Worm (Caenorhabditis elegans) whole organism, early embryonic: ENCODE measurements around the gene Y44A6D.5.

ENCODE experiments used
- B0310.2 ChIP-seq: sonication (generic microtip); optimal IDR thresholded peaks from 2 replicates; lab custom pipeline; 2016; ENCODE audit warnings: mild to moderate bottlenecking, missing genetic modification characterization, missing compliant biosample characterization
- F13C5.2 ChIP-seq: sonication (generic microtip); optimal IDR thresholded peaks from 2 replicates; lab custom pipeline; 2017; ENCODE audit warnings: mild to moderate bottlenecking, missing genetic modification characterization, inconsistent platforms, missing compliant biosample characterization
- aly-1 ChIP-seq: sonication (generic microtip); optimal IDR thresholded peaks from 2 replicates; lab custom pipeline; 2016; ENCODE audit warnings: missing genetic modification characterization, missing compliant biosample characterization
- ama-1 ChIP-seq: fragments of 150-350 bp; optimal IDR thresholded peaks from 2 replicates; lab custom pipeline; 2014
- ceh-13 ChIP-seq: fragments of 200-800 bp; sonication (Bioruptor generic); optimal IDR thresholded peaks from 2 replicates; lab custom pipeline; 2018; ENCODE audit warnings: mild to moderate bottlenecking, missing genetic modification characterization, missing compliant biosample characterization
- ceh-36 ChIP-seq: sonication (generic microtip); optimal IDR thresholded peaks from 2 replicates; lab custom pipeline; 2016; ENCODE audit warnings: missing genetic modification characterization, inconsistent platforms, missing compliant biosample characterization
- ets-7 ChIP-seq: sonication (generic microtip); optimal IDR thresholded peaks from 2 replicates; lab custom pipeline; 2016; ENCODE audit warnings: missing genotype, missing genetic modification characterization, missing compliant biosample characterization
- flt-1 ChIP-seq: fragments of 200-800 bp; sonication (Bioruptor generic); IDR thresholded peaks from 2 replicates; pipeline ENCODE4 v1.3.6; 2022; ENCODE audit warnings: missing genetic modification characterization, missing compliant biosample characterization
- hmbx-1 ChIP-seq: sonication (generic microtip); optimal IDR thresholded peaks from 2 replicates; lab custom pipeline; 2016; ENCODE audit warnings: mild to moderate bottlenecking, missing genetic modification characterization, missing compliant biosample characterization
- hmg-4 ChIP-seq: fragments of 200-800 bp; sonication (Bioruptor generic); optimal IDR thresholded peaks from 2 replicates; lab custom pipeline; 2018; ENCODE audit warnings: mild to moderate bottlenecking, missing genetic modification characterization, missing compliant biosample characterization
- hnd-1 ChIP-seq: sonication (generic microtip); optimal IDR thresholded peaks from 2 replicates; lab custom pipeline; 2016; ENCODE audit warnings: missing genetic modification characterization, missing compliant biosample characterization
- pes-1 ChIP-seq: fragments of 200-800 bp; sonication (Bioruptor generic); IDR thresholded peaks from 2 replicates; pipeline ENCODE4 v1.3.6; 2022; ENCODE audit warnings: missing genetic modification reagents, missing genetic modification characterization, missing compliant biosample characterization
- scrt-1 ChIP-seq: fragments of 200-800 bp; sonication (Bioruptor generic); IDR thresholded peaks from 2 replicates; pipeline ENCODE4 v1.3.6; 2022; ENCODE audit warnings: missing genetic modification characterization, missing compliant biosample characterization
- sea-1 ChIP-seq: fragments of 200-800 bp; sonication (Bioruptor generic); conservative IDR thresholded peaks from 2 replicates; pipeline ENCODE4 v1.3.6; 2022; ENCODE audit warnings: missing genetic modification characterization, missing compliant biosample characterization
- tbx-11 ChIP-seq: fragments of 200-800 bp; sonication (Bioruptor generic); IDR thresholded peaks from 2 replicates; pipeline ENCODE4 v1.3.6; 2022; ENCODE audit warnings: missing genetic modification characterization, missing compliant biosample characterization
- tbx-37 ChIP-seq: fragments of 200-800 bp; sonication (Bioruptor generic); conservative IDR thresholded peaks from 2 replicates; pipeline ENCODE4 v1.3.6; 2022; ENCODE audit warnings: missing genetic modification reagents, missing genetic modification characterization, missing compliant biosample characterization
- tra-4 ChIP-seq: sonication (generic microtip); optimal IDR thresholded peaks from 2 replicates; lab custom pipeline; 2017; ENCODE audit warnings: missing genetic modification characterization, missing compliant biosample characterization

The Y44A6D.5 gene

DNA sequence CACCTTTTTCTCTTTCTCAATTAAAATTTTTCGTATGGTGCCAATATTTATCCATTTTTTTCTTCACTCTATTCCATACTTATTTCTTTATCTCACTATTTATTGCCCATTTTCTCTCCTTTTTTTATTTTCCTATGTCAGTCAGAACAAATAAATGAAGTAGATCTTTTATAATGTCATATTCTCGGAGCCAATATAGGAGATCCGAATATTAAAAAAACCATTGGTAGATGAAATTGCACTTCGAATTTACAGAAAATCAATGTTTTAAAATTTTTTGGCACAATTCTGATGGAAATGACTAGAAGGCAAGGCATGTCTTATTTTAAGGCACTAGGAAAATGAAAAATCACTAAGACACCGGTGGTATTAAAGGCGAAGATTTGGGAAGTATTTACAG, 12.2 kb downstream of the Y44A6D.5 start:
- TF ChIP-seq ceh-13 (GFP tag; lab: Kevin White, UChicago) (no peak), hmg-4 (GFP tag; lab: Kevin White, UChicago) (no peak), aly-1 (tag; lab: Kevin White, UChicago) (no peak), ets-7 (tag; lab: Kevin White, UChicago) (no peak), hnd-1 (tag; lab: Kevin White, UChicago) (no peak), B0310.2 (tag; lab: Kevin White, UChicago) (no peak), ceh-36 (tag; lab: Kevin White, UChicago) (no peak), ama-1 (lab: Kevin White, UChicago) (no peak), F13C5.2 (tag; lab: Kevin White, UChicago) (no peak), tra-4 (no peak), tbx-11 (no peak), tbx-37 (no peak), sea-1 (GFP tag; lab: Robert Waterston, UW) (no peak), hmbx-1 (tag; lab: Kevin White, UChicago) (no peak), flt-1 (no peak), scrt-1 (GFP tag; lab: Robert Waterston, UW) (no peak)

DNA sequence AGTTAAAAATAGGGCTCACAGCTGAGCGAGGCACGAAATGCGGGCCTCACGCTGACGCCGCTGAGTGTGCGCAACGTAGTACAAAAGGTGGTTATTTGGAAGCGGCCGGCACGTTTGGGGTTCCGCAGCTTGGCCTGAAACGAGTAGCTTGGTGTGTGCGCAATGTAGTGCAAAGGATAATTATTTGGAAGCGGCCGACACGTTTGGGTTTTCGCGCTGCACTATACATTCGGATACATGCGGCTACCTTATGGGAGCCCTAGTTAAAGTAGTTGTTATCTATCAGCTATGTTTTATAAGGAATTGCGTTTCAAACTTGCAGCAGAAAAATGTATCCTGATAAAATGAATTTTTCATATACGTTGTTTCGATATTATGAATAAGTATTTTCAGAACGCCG, 12.8 kb downstream of the Y44A6D.5 start, which contains the start of gene Y44A6D.1:
TSS of gene Y44A6D.1 (minus strand) at position 23 of the 400 bp plus-strand sequence.
- no peak for TF ChIP-seq ets-7 (tag; lab: Kevin White, UChicago)
- TF ChIP-seq aly-1 (tag; lab: Kevin White, UChicago) = no peak
- no peak for TF ChIP-seq tra-4
- TF ChIP-seq ama-1 (lab: Kevin White, UChicago) = no peak
- no peak for TF ChIP-seq sea-1 (GFP tag; lab: Robert Waterston, UW)
- TF ChIP-seq hmg-4 (GFP tag; lab: Kevin White, UChicago) = no peak
- no peak for TF ChIP-seq hmbx-1 (tag; lab: Kevin White, UChicago)

DNA sequence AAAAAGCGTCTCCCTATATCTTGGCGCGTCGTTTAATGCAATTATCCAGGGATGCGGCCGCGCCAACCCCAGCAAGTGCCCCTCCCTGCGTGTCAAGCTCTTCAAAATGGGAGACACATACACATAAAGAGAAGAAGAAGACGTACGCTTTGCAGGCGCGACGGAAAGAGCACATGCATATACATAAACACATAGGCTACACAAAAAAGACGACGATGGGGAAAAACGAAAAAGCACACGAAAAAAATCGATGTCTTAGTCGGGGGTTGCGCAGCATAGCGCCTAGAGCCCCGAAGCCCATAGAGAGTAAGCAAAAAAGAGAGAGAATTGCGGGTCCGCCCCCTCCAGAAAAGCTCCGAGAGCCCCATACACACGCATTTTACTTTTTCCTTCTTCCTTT, 13.7 kb downstream of the Y44A6D.5 start, which contains the start of gene tpan-1:
TSS of gene tpan-1 (plus strand) at position 398 of the 400 bp plus-strand sequence.
- TF ChIP-seq B0310.2 (tag; lab: Kevin White, UChicago) = no peak
- TF ChIP-seq F13C5.2 (tag; lab: Kevin White, UChicago) = no peak
- no peak for TF ChIP-seq flt-1
- TF ChIP-seq tra-4 = no peak
- no peak for TF ChIP-seq hnd-1 (tag; lab: Kevin White, UChicago)
- TF ChIP-seq ceh-36 (tag; lab: Kevin White, UChicago) = no peak

DNA sequence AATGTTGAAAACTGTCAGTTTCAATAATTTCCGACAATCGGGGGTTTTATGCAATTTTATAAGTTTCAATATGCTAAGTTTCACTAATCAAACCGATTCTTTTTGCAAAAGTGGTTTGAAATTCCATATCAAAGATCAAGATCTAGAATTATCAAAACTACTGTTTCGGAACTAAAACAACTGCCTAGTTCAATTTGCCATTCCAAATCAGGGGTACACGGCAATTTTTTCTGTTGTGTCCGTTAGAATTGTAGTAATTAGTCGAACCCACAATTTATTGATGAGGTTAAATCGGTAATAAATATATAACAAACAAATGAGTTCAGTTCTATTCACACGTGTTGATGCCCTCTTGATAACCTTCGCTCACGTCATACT, 17.0 kb downstream of the Y44A6D.5 start:
- TF ChIP-seq hnd-1 (tag; lab: Kevin White, UChicago) = no peak
- no peak for TF ChIP-seq sea-1 (GFP tag; lab: Robert Waterston, UW)
- no peak for TF ChIP-seq aly-1 (tag; lab: Kevin White, UChicago)
- TF ChIP-seq pes-1 (GFP tag; lab: Robert Waterston, UW) = no peak
- no peak for TF ChIP-seq ceh-36 (tag; lab: Kevin White, UChicago)
- TF ChIP-seq hmg-4 (GFP tag; lab: Kevin White, UChicago) = no peak
- no peak for TF ChIP-seq flt-1
- TF ChIP-seq B0310.2 (tag; lab: Kevin White, UChicago) = no peak
- no peak for TF ChIP-seq ama-1 (lab: Kevin White, UChicago)

DNA sequence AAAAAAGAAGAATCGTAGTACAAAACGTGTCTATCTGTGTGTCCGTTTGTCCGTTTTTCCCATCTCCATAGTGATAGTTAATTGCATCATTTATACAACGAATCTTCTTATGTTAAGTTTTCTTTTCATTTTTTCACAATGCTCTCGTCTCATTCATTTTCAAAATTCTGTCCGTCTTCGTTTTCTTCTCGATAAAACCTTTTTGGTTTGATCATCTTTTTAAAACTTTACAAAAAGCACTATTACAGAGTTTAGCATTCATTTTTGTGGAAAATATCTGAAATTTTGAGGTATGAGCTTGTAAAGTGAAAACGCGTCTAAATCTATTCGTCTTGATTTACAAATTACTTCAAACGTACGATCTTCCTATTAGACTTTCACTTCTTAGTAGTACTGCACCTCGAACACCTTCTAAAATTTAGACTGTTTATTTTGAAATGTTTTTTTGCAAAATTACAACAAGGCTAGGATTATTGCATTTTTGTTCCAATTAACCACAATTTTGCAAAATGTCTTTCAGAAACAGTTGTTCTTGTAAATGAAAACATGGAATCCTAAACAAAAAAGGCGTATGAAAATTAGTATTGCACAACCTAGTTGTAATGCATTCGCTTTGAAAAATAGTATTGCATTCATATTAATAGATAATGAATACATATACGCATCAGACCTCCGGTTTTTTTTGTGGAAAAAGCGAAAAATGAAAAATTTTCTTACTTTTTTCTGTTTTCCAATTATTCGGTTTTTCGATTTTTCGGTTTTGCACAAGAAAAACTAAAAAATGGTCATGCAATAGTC, 17.6 kb downstream of the Y44A6D.5 start:
- TF ChIP-seq B0310.2 (tag; lab: Kevin White, UChicago) (no peak), ceh-13 (GFP tag; lab: Kevin White, UChicago) (no peak), sea-1 (GFP tag; lab: Robert Waterston, UW) (no peak), ceh-36 (tag; lab: Kevin White, UChicago) (no peak), flt-1 (no peak), hnd-1 (tag; lab: Kevin White, UChicago) (no peak), hmg-4 (GFP tag; lab: Kevin White, UChicago) (no peak), hmbx-1 (tag; lab: Kevin White, UChicago) (no peak), aly-1 (tag; lab: Kevin White, UChicago) (no peak), tra-4 (no peak), ets-7 (tag; lab: Kevin White, UChicago) (no peak), scrt-1 (GFP tag; lab: Robert Waterston, UW) (no peak), ama-1 (lab: Kevin White, UChicago) (no peak), tbx-37 (no peak), pes-1 (GFP tag; lab: Robert Waterston, UW) (no peak), F13C5.2 (tag; lab: Kevin White, UChicago) (no peak), tbx-11 (no peak)

DNA sequence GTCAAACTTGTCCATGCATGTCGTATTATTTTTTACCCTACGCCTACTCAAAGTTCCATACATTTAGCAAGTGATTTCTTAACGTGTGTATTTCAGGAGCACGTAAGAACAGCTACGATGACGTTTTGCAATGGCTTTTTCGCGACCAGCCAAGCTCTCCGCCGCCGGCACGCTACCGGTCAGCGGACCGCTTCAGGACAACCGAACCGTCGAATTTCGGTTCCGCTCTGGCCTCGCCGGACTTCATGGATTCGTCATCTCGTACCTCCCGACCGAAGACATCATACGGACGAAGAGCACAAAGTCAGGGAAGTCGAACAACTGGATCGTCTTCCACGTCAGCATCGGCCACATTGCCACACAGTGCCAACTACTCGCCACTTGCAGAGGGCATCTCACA, 19.2 kb downstream of the Y44A6D.5 start:
- 0 out of 2 replicates have a peak, but pooled peaks have one; percentile 5 for TF ChIP-seq tbx-37
- no peak for TF ChIP-seq tbx-11
- TF ChIP-seq pes-1 (GFP tag; lab: Robert Waterston, UW) = no peak

DNA sequence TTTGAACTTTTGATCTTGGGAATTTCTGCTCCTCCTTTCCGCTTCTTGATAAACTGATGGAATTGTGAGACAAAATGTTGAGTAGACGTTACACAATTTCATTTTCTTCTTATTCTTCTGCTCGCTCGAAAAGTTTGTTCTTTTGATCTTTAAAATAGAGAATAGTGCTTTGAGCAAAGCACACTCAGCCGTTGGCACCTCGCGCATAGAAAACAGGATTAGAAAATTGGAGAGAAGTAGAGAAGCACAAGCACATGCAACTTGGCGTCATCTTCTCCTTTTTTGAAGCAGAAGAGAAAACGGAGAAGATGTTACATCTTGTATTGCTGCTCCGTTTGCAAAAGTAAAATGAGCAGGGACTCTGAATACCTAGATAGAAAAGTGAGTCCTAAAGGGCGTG, 20.6 kb downstream of the Y44A6D.5 start:
- TF ChIP-seq hnd-1 (tag; lab: Kevin White, UChicago) (no peak), B0310.2 (tag; lab: Kevin White, UChicago) (no peak), scrt-1 (GFP tag; lab: Robert Waterston, UW) (no peak), ama-1 (lab: Kevin White, UChicago) (no peak), hmbx-1 (tag; lab: Kevin White, UChicago) (no peak), ets-7 (tag; lab: Kevin White, UChicago) (no peak), pes-1 (GFP tag; lab: Robert Waterston, UW) (no peak), hmg-4 (GFP tag; lab: Kevin White, UChicago) (no peak), tbx-37 (no peak)
